Worm (Caenorhabditis elegans): Measurements from ENCODE around the gene W05B2.2.

Gene W05B2.2

ce11 chrIII:11002808-11003207 is 35.9 kb upstream of the W05B2.2 start:
- TF ChIP-seq Y22D7AL.16 (tag; optimal IDR thresholded peaks at IDR 0.05) = no peak
- no peak for TF ChIP-seq mec-3 (tag; optimal IDR thresholded peaks at IDR 0.05; ENCODE audit: borderline replicate concordance)
- TF ChIP-seq sox-2 (GFP tag; IDR thresholded peaks at IDR 0.05) = no peak
- TF ChIP-seq ceh-14 (tag; optimal IDR thresholded peaks at IDR 0.05) = no peak
- TF ChIP-seq ceh-45 (GFP tag; IDR thresholded peaks at IDR 0.05) = no peak
- no peak for TF ChIP-seq odd-2 (tag; optimal IDR thresholded peaks at IDR 0.05)
- TF ChIP-seq ets-4 (tag; optimal IDR thresholded peaks at IDR 0.05) = no peak
- TF ChIP-seq hlh-8 (tag; optimal IDR thresholded peaks at IDR 0.05) = no peak
- TF ChIP-seq C08G9.2 (tag; optimal IDR thresholded peaks at IDR 0.05) = no peak
- no peak for TF ChIP-seq ttx-3 (tag; optimal IDR thresholded peaks at IDR 0.05)
- no peak for TF ChIP-seq sox-4 (tag; optimal IDR thresholded peaks at IDR 0.05)
- no peak for TF ChIP-seq tbx-7 (tag; optimal IDR thresholded peaks at IDR 0.05)

ce11 chrIII:10995156-10995555 is 28.2 kb upstream of the W05B2.2 start, which contains the start of gene dmsr-5:
Gene dmsr-5, minus strand, starts transcription at chrIII:10995256.
- TF ChIP-seq elt-4 (tag; optimal IDR thresholded peaks at IDR 0.05) (no peak), sdc-2 (tag; optimal IDR thresholded peaks at IDR 0.05) (no peak), tbx-2 (tag; optimal IDR thresholded peaks at IDR 0.05) (no peak), hlh-30 (tag; optimal IDR thresholded peaks at IDR 0.05; ENCODE audit: insufficient read depth) (no peak), fax-1 (tag; optimal IDR thresholded peaks at IDR 0.05) (no peak), ceh-2 (tag; optimal IDR thresholded peaks at IDR 0.05) (no peak), pros-1 (tag; optimal IDR thresholded peaks at IDR 0.05) (no peak), eyg-1 (tag; optimal IDR thresholded peaks at IDR 0.05) (no peak), ceh-24 (tag; optimal IDR thresholded peaks at IDR 0.05) (no peak), K09A11.1 (tag; optimal IDR thresholded peaks at IDR 0.05; ENCODE audit: insufficient read depth) (no peak), ceh-45 (GFP tag; IDR thresholded peaks at IDR 0.05) (no peak), dmd-4 (tag; optimal IDR thresholded peaks at IDR 0.05; ENCODE audit: borderline replicate concordance) (no peak), npax-4 (tag; optimal IDR thresholded peaks at IDR 0.05) (no peak), pha-4 (tag; optimal IDR thresholded peaks at IDR 0.05) (no peak), ceh-9 (tag; optimal IDR thresholded peaks at IDR 0.05) (no peak), zip-5 (tag; optimal IDR thresholded peaks at IDR 0.05) (no peak), ahr-1 (tag; optimal IDR thresholded peaks at IDR 0.05) (no peak), C08G9.2 (tag; optimal IDR thresholded peaks at IDR 0.05) (no peak), hlh-15 (tag; optimal IDR thresholded peaks at IDR 0.05) (no peak)

ce11 chrIII:10994085-10994484 is 27.2 kb upstream of the W05B2.2 start:
- TF ChIP-seq hlh-13 (GFP tag; optimal IDR thresholded peaks at IDR 0.05) = no peak
- no peak for TF ChIP-seq unc-55 (GFP tag; optimal IDR thresholded peaks at IDR 0.05)
- no peak for TF ChIP-seq madf-2 (tag; optimal IDR thresholded peaks at IDR 0.05)
- no peak for TF ChIP-seq ttx-3 (tag; optimal IDR thresholded peaks at IDR 0.05)
- TF ChIP-seq tbx-7 (tag; optimal IDR thresholded peaks at IDR 0.05) = no peak

- TF ChIP-seq C08G9.2 (tag; optimal IDR thresholded peaks at IDR 0.05) (peak; percentile 90), ceh-18 (tag; optimal IDR thresholded peaks at IDR 0.05) (peak; percentile 99), ceh-22 (tag; optimal IDR thresholded peaks at IDR 0.05) (no peak), elt-2 (tag; optimal IDR thresholded peaks at IDR 0.05) (peak; percentile 95), ref-2 (tag; optimal IDR thresholded peaks at IDR 0.05) (peak; percentile 91), odd-2 (tag; optimal IDR thresholded peaks at IDR 0.05) (peak; percentile 53), lim-6 (tag; optimal IDR thresholded peaks at IDR 0.05) (peak; percentile 88), eyg-1 (tag; optimal IDR thresholded peaks at IDR 0.05) (peak; percentile 96), pqm-1 (tag; optimal IDR thresholded peaks at IDR 0.05) (peak; percentile 93), tbx-2 (tag; optimal IDR thresholded peaks at IDR 0.05) (peak; percentile 96), ceh-31 (tag; optimal IDR thresholded peaks at IDR 0.05) (peak; percentile 92), K09A11.1 (tag; optimal IDR thresholded peaks at IDR 0.05; ENCODE audit: insufficient read depth) (peak; percentile 91), pax-1 (tag; optimal IDR thresholded peaks at IDR 0.05) (peak; percentile 81), ceh-19 (GFP tag; optimal IDR thresholded peaks at IDR 0.05) (peak; percentile 98), ets-4 (tag; optimal IDR thresholded peaks at IDR 0.05) (peak; percentile 83), ceh-30 (tag; optimal IDR thresholded peaks at IDR 0.05) (peak; percentile 83), nhr-232 (tag; optimal IDR thresholded peaks at IDR 0.05) (peak; percentile 89), ceh-45 (GFP tag; IDR thresholded peaks at IDR 0.05) (peak; percentile 94), fax-1 (tag; optimal IDR thresholded peaks at IDR 0.05) (peak; percentile 91), npax-4 (tag; optimal IDR thresholded peaks at IDR 0.05) (peak; percentile 86), rnt-1 (tag; optimal IDR thresholded peaks at IDR 0.05) (peak; percentile 91), ttx-3 (tag; optimal IDR thresholded peaks at IDR 0.05) (peak; percentile 94), ahr-1 (tag; optimal IDR thresholded peaks at IDR 0.05) (peak; percentile 82), unc-86 (tag; optimal IDR thresholded peaks at IDR 0.05) (peak; percentile 95), tbx-7 (tag; optimal IDR thresholded peaks at IDR 0.05) (peak; percentile 66), hlh-6 (tag; optimal IDR thresholded peaks at IDR 0.05) (peak; percentile 97), madf-2 (tag; optimal IDR thresholded peaks at IDR 0.05) (peak; percentile 95)
These were observed 22.7 kb upstream of the W05B2.2 start for ce11 chrIII:10989491-10990032.

Data from whole organism, late embryonic.